Worm (Caenorhabditis elegans): ENCODE data around the gene T26A5.8.

T26A5.8 gene

ce11 chrIII:6420201-6420600, 42.5 kb downstream of the T26A5.8 start (continued):
- TF ChIP-seq ZK337.2 (GFP tag; IDR thresholded peaks at IDR 0.05) (no peak), cey-2 (tag; optimal IDR thresholded peaks at IDR 0.05; ENCODE audit: borderline replicate concordance, insufficient read depth) (no peak), dmd-6 (GFP tag; IDR thresholded peaks at IDR 0.05) (peak; percentile 59), madf-5 (GFP tag; IDR thresholded peaks at IDR 0.05) (no peak), daf-8 (GFP tag; IDR thresholded peaks at IDR 0.05) (no peak), ztf-11 (tag; optimal IDR thresholded peaks at IDR 0.05) (no peak), lim-7 (GFP tag; IDR thresholded peaks at IDR 0.05) (no peak), pha-4 (GFP tag; IDR thresholded peaks at IDR 0.05) (peak; percentile 64; the same call in 1 of the 2 replicates), pha-4 (tag; optimal IDR thresholded peaks at IDR 0.05) (no peak), dpl-1 (GFP tag; optimal IDR thresholded peaks at IDR 0.05) (no peak), nhr-76 (tag; optimal IDR thresholded peaks at IDR 0.05) (no peak), duxl-1 (tag; optimal IDR thresholded peaks at IDR 0.05; ENCODE audit: poor library complexity) (no peak), ces-1 (GFP tag; optimal IDR thresholded peaks at IDR 0.05) (no peak), Y105C5A.15 (GFP tag; IDR thresholded peaks at IDR 0.05) (no peak), mdt-29 (GFP tag; IDR thresholded peaks at IDR 0.05) (0 out of 2 replicates have a peak, but pooled peaks have one; percentile 11), ceh-28 (tag; optimal IDR thresholded peaks at IDR 0.05) (no peak), hlh-30 (tag; optimal IDR thresholded peaks at IDR 0.05; ENCODE audit: insufficient read depth) (peak; percentile 55), set-16 (GFP tag; IDR thresholded peaks at IDR 0.05) (no peak), dmd-9 (GFP tag; IDR thresholded peaks at IDR 0.05) (no peak)

ce11 chrIII:6419409-6419944, 43.2 kb downstream of the T26A5.8 start, which contains the start of gene atgl-1:
Gene atgl-1, minus strand, starts transcription at chrIII:6419459.
- no peak for TF ChIP-seq T26A8.4 (GFP tag; IDR thresholded peaks at IDR 0.05)
- TF ChIP-seq nhr-48 (tag; optimal IDR thresholded peaks at IDR 0.05): peak; percentile 8
- peak; percentile 32; the same call in 1 of the 2 replicates for TF ChIP-seq dmd-6 (GFP tag; IDR thresholded peaks at IDR 0.05)
- peak; percentile 43 for TF ChIP-seq hlh-30 (tag; optimal IDR thresholded peaks at IDR 0.05; ENCODE audit: insufficient read depth)
- peak; percentile 52 for TF ChIP-seq hlh-11 (tag; optimal IDR thresholded peaks at IDR 0.05)
- no peak for TF ChIP-seq daf-16 (GFP tag; optimal IDR thresholded peaks at IDR 0.05)
- TF ChIP-seq daf-16 (tag; optimal IDR thresholded peaks at IDR 0.05): peak; percentile 15
- TF ChIP-seq mxl-3 (GFP tag; optimal IDR thresholded peaks at IDR 0.05): peak; percentile 35
- no peak for TF ChIP-seq nhr-237 (tag; optimal IDR thresholded peaks at IDR 0.05)
- no peak for TF ChIP-seq nhr-11 (tag; optimal IDR thresholded peaks at IDR 0.05)
- peak in 1 of 2 experiments; percentile 38 for TF ChIP-seq mdl-1 (tag; optimal IDR thresholded peaks at IDR 0.05)
- peak; percentile 1 for TF ChIP-seq dve-1 (tag; optimal IDR thresholded peaks at IDR 0.05; ENCODE audit: insufficient read depth)
- peak; percentile 69 for TF ChIP-seq nhr-28 (tag; optimal IDR thresholded peaks at IDR 0.05)
- TF ChIP-seq zip-11 (GFP tag; IDR thresholded peaks at IDR 0.05): no peak
- no peak for TF ChIP-seq lin-1 (GFP tag; IDR thresholded peaks at IDR 0.05)

ce11 chrIII:6418254-6418653, 44.4 kb downstream of the T26A5.8 start:
- peak; percentile 6 for TF ChIP-seq mxl-3 (GFP tag; optimal IDR thresholded peaks at IDR 0.05)
- TF ChIP-seq spr-1 (tag; optimal IDR thresholded peaks at IDR 0.05): no peak
- no peak for TF ChIP-seq zag-1 (tag; optimal IDR thresholded peaks at IDR 0.05)
- no peak for TF ChIP-seq vab-7 (GFP tag; IDR thresholded peaks at IDR 0.05)
- no peak for TF ChIP-seq nhr-48 (tag; optimal IDR thresholded peaks at IDR 0.05)
- TF ChIP-seq rbr-2 (tag; optimal IDR thresholded peaks at IDR 0.05): no peak
- no peak for TF ChIP-seq Y75B8A.6 (GFP tag; IDR thresholded peaks at IDR 0.05)
- peak; percentile 40 for TF ChIP-seq aha-1 (tag)
